Fruit fly (Drosophila melanogaster) whole organism, embryonic: ENCODE results near the gene CG43694.
A peak's percentile ranks its signal among the peaks of the same experiment; 100 is the strongest.

ENCODE experiments used
- Adf1 ChIP-seq: fragments of 200-800 bp; sonication (Bioruptor generic); IDR thresholded peaks from 2 replicates; pipeline ENCODE4 v1.3.6; 2022; ENCODE audit warnings: missing biosample characterization, missing genetic modification characterization
- Antp ChIP-seq: fragments of 200-800 bp; sonication (Bioruptor generic); optimal IDR thresholded peaks from 3 replicates; lab custom pipeline; 2016; ENCODE audit warnings: missing biosample characterization, missing genetic modification characterization
- CG10366 ChIP-seq: fragments of 200-800 bp; sonication (Bioruptor generic); IDR thresholded peaks from 2 replicates; pipeline ENCODE4 v1.3.6; 2022; ENCODE audit warnings: missing biosample characterization, missing genetic modification characterization
- CG10565 ChIP-seq: fragments of 200-800 bp; sonication (Bioruptor generic); optimal IDR thresholded peaks from 3 replicates; lab custom pipeline; 2016; ENCODE audit warnings: missing biosample characterization, mild to moderate bottlenecking, missing genetic modification characterization
- CG11695 ChIP-seq: fragments of 200-800 bp; sonication (Bioruptor generic); IDR thresholded peaks from 3 replicates; pipeline ENCODE4 v1.3.6; 2022; ENCODE audit warnings: missing biosample characterization, missing genetic modification characterization
- CG12659 ChIP-seq: fragments of 200-800 bp; sonication (Bioruptor generic); optimal IDR thresholded peaks from 3 replicates; lab custom pipeline; 2017; ENCODE audit warnings: mild to moderate bottlenecking, missing biosample characterization, missing genetic modification reagents, missing genetic modification characterization
- CG13287 ChIP-seq: fragments of 200-800 bp; sonication (Bioruptor generic); IDR thresholded peaks from 2 replicates; pipeline ENCODE4 v1.3.6; 2022; ENCODE audit warnings: missing biosample characterization, missing genetic modification characterization; ENCODE audit not compliant: partially characterized antibody
- CG2120 ChIP-seq: fragments of 200-800 bp; sonication (Bioruptor generic); optimal IDR thresholded peaks from 3 replicates; lab custom pipeline; 2016; ENCODE audit warnings: missing biosample characterization, missing genetic modification characterization
- CG31224 ChIP-seq: fragments of 200-800 bp; sonication (Bioruptor generic); IDR thresholded peaks from 2 replicates; pipeline ENCODE4 v1.3.6; 2022; ENCODE audit warnings: missing biosample characterization, missing genetic modification characterization
- CG34224 ChIP-seq: fragments of 200-800 bp; sonication (Bioruptor generic); IDR thresholded peaks from 3 replicates; pipeline ENCODE4 v1.3.6; 2022; ENCODE audit warnings: missing biosample characterization, missing genetic modification characterization; ENCODE audit not compliant: partially characterized antibody
- CG4707 ChIP-seq: fragments of 200-800 bp; sonication (Bioruptor generic); optimal IDR thresholded peaks from 2 replicates; lab custom pipeline; 2018; ENCODE audit warnings: missing biosample characterization, mild to moderate bottlenecking, missing genetic modification characterization, moderate library complexity
- CG6272 ChIP-seq: fragments of 200-800 bp; sonication (Bioruptor generic); IDR thresholded peaks from 2 replicates; pipeline ENCODE4 v1.3.6; 2022; ENCODE audit warnings: missing biosample characterization, missing genetic modification characterization
- CG8765 ChIP-seq: fragments of 200-800 bp; sonication (Bioruptor generic); IDR thresholded peaks from 2 replicates; pipeline ENCODE4 v1.3.6; 2022; ENCODE audit warnings: missing biosample characterization, missing genetic modification characterization
- CG8924 ChIP-seq: fragments of 200-800 bp; optimal IDR thresholded peaks from 3 replicates; lab custom pipeline; 2019; ENCODE audit warnings: missing biosample characterization, mild to moderate bottlenecking, missing genetic modification characterization, moderate library complexity
- Deaf1 ChIP-seq: fragments of 200-800 bp; optimal IDR thresholded peaks from 3 replicates; lab custom pipeline; 2019; ENCODE audit warnings: missing biosample characterization, mild to moderate bottlenecking, missing genetic modification characterization, moderate library complexity
- Eip74EF ChIP-seq, 2 experiments: fragments of 200-800 bp in 1 of 2; fragments of >200 bp in 1 of 2; sonication (Bioruptor generic) in 1 of 2; optimal IDR thresholded peaks; 2 replicates each; lab custom pipeline; 2017 to 2019; ENCODE audit warnings: missing biosample characterization in 2 of 2, missing genetic modification characterization in 2 of 2, mild to moderate bottlenecking in 1 of 2, moderate library complexity in 1 of 2
- HmgD ChIP-seq: fragments of 200-800 bp; sonication (Bioruptor generic); optimal IDR thresholded peaks from 3 replicates; lab custom pipeline; 2016; ENCODE audit warnings: missing biosample characterization, missing genetic modification characterization
- Hr3 ChIP-seq: fragments of 200-800 bp; sonication (Bioruptor generic); optimal IDR thresholded peaks from 3 replicates; lab custom pipeline; 2016; ENCODE audit warnings: missing biosample characterization, missing genetic modification characterization
- Hr51 ChIP-seq, 2 experiments: fragments of 200-800 bp; sonication (Bioruptor generic); optimal IDR thresholded peaks; 2 replicates in 1 of 2; 3 replicates in 1 of 2; lab custom pipeline; 2016 to 2018; ENCODE audit warnings: missing biosample characterization in 2 of 2, missing genetic modification characterization in 2 of 2, mild to moderate bottlenecking in 1 of 2, moderate library complexity in 1 of 2
- Hr78 ChIP-seq, 2 experiments: fragments of 200-800 bp in 1 of 2; fragments of >200 bp in 1 of 2; sonication (Bioruptor generic) in 1 of 2; optimal IDR thresholded peaks; 2 replicates each; lab custom pipeline; 2017 to 2019; ENCODE audit warnings: missing biosample characterization in 2 of 2, missing genetic modification characterization in 2 of 2, mild to moderate bottlenecking in 1 of 2, moderate library complexity in 1 of 2
- Jarid2 ChIP-seq: fragments of 200-800 bp; sonication (Bioruptor generic); optimal IDR thresholded peaks from 3 replicates; lab custom pipeline; 2017; ENCODE audit warnings: mild to moderate bottlenecking, missing biosample characterization, missing genetic modification reagents, missing genetic modification characterization
- NC2β ChIP-seq: fragments of 200-800 bp; sonication (Bioruptor generic); optimal IDR thresholded peaks from 2 replicates; lab custom pipeline; 2016; ENCODE audit warnings: missing biosample characterization, missing genetic modification characterization
- NK7.1 ChIP-seq: fragments of 200-800 bp; sonication (Bioruptor generic); optimal IDR thresholded peaks from 3 replicates; lab custom pipeline; 2016; ENCODE audit warnings: missing biosample characterization, missing genetic modification characterization
- Nf-YB ChIP-seq: fragments of 200-800 bp; sonication (Bioruptor generic); optimal IDR thresholded peaks from 3 replicates; lab custom pipeline; 2019; ENCODE audit warnings: missing biosample characterization, mild to moderate bottlenecking, missing genetic modification characterization, moderate library complexity
- Nf-YC ChIP-seq: fragments of 200-800 bp; optimal IDR thresholded peaks from 3 replicates; lab custom pipeline; 2019; ENCODE audit warnings: missing biosample characterization, mild to moderate bottlenecking, missing genetic modification characterization, moderate library complexity
- Ravus ChIP-seq: fragments of 200-800 bp; sonication (Bioruptor generic); IDR thresholded peaks from 2 replicates; pipeline ENCODE4 v1.3.6; 2022; ENCODE audit warnings: missing biosample characterization, missing genetic modification characterization
- Sox100B ChIP-seq: fragments of 200-800 bp; sonication (Bioruptor generic); optimal IDR thresholded peaks from 3 replicates; lab custom pipeline; 2018; ENCODE audit warnings: missing biosample characterization, mild to moderate bottlenecking, missing genetic modification characterization
- chinmo ChIP-seq: fragments of 200-800 bp; sonication (Bioruptor generic); IDR thresholded peaks from 4 replicates; pipeline ENCODE4 v1.3.6; 2022; ENCODE audit warnings: missing biosample characterization, missing genetic modification characterization; ENCODE audit not compliant: partially characterized antibody
- dmrt11E ChIP-seq: fragments of 200-800 bp; sonication (Bioruptor generic); optimal IDR thresholded peaks from 3 replicates; lab custom pipeline; 2018; ENCODE audit warnings: missing biosample characterization, mild to moderate bottlenecking, missing genetic modification characterization, moderate library complexity
- gsb-n ChIP-seq: fragments of 200-800 bp; sonication (Bioruptor generic); optimal IDR thresholded peaks from 3 replicates; lab custom pipeline; 2018; ENCODE audit warnings: missing biosample characterization, mild to moderate bottlenecking, missing genetic modification characterization
- p53 ChIP-seq: fragments of 200-800 bp; sonication (Bioruptor generic); optimal IDR thresholded peaks from 2 replicates; lab custom pipeline; 2016; ENCODE audit warnings: missing biosample characterization, missing genetic modification characterization
- prd ChIP-seq, 3 experiments: fragments of >200 bp in 2 of 3; fragments of 200-800 bp in 1 of 3; sonication (Bioruptor generic) in 1 of 3; optimal IDR thresholded peaks in 2 of 3; IDR thresholded peaks in 1 of 3; 2 replicates in 2 of 3; 3 replicates in 1 of 3; pipeline versions ENCODE4 v1.3.6 to Lab custom; 2017 to 2022; ENCODE audit warnings: missing biosample characterization in 1 of 3, missing genetic modification characterization in 1 of 3
- pros ChIP-seq: fragments of 200-800 bp; sonication (Bioruptor generic); optimal IDR thresholded peaks from 3 replicates; lab custom pipeline; 2019; ENCODE audit warnings: missing biosample characterization, mild to moderate bottlenecking, missing genetic modification characterization, moderate library complexity
- sqz ChIP-seq: fragments of 200-800 bp; sonication (Bioruptor generic); optimal IDR thresholded peaks from 3 replicates; lab custom pipeline; 2018; ENCODE audit warnings: missing biosample characterization, mild to moderate bottlenecking, missing genetic modification characterization
- vvl ChIP-seq: fragments of 200-800 bp; sonication (Bioruptor generic); IDR thresholded peaks from 2 replicates; pipeline ENCODE4 v1.3.6; 2022; ENCODE audit warnings: missing biosample characterization, missing genetic modification characterization
- yki ChIP-seq: fragments of >200 bp; optimal IDR thresholded peaks from 3 replicates; lab custom pipeline; 2018

Gene CG43694

dm6 chr3R:23431355-23431754 lies 5.5 kb upstream of the CG43694 start:
- TF ChIP-seq CG8924 (no peak), Deaf1 (tag; lab: Kevin White, UChicago) (peak; percentile 8), prd (optimal IDR thresholded peaks at IDR 0.05; lab: Kevin White, UChicago) (no peak), prd (GFP tag; IDR thresholded peaks at IDR 0.05; lab: Robert Waterston, UW) (no peak), Antp (GFP tag; lab: Kevin White, UChicago) (no peak), Eip74EF (GFP tag; optimal IDR thresholded peaks at IDR 0.05; lab: Kevin White, UChicago) (peak in 1 of 2 experiments; percentile 21), CG13287 (GFP tag; lab: Robert Waterston, UW) (0 out of 2 replicates have a peak, but pooled peaks have one; percentile 14), sqz (GFP tag; lab: Kevin White, UChicago) (peak; percentile 16), CG10565 (GFP tag; lab: Kevin White, UChicago) (no peak), CG31224 (GFP tag; lab: Robert Waterston, UW) (no peak), Jarid2 (GFP tag; lab: Kevin White, UChicago) (peak; percentile 39), Adf1 (GFP tag; lab: Robert Waterston, UW) (peak; percentile 75), chinmo (GFP tag; lab: Robert Waterston, UW) (peak; percentile 76; the same call in 1 of the 4 replicates)

- TF ChIP-seq CG6272 (no peak), Ravus (no peak), CG34224 (GFP tag; lab: Robert Waterston, UW) (no peak), Hr51 (GFP tag; optimal IDR thresholded peaks at IDR 0.05; lab: Kevin White, UChicago) (no peak), Hr78 (GFP tag; optimal IDR thresholded peaks at IDR 0.05; lab: Kevin White, UChicago) (no peak), CG4707 (GFP tag; lab: Kevin White, UChicago) (no peak), HmgD (GFP tag; lab: Kevin White, UChicago) (no peak), pros (GFP tag; lab: Kevin White, UChicago) (no peak), vvl (GFP tag; lab: Robert Waterston, UW) (no peak), yki (lab: Kevin White, UChicago) (no peak), gsb-n (tag; lab: Kevin White, UChicago) (no peak), NC2β (GFP tag; lab: Kevin White, UChicago) (no peak), p53 (GFP tag; lab: Kevin White, UChicago) (no peak), CG10366 (no peak), Sox100B (GFP tag; lab: Kevin White, UChicago) (no peak), CG12659 (GFP tag; lab: Kevin White, UChicago) (no peak), CG11695 (no peak), NK7.1 (GFP tag; lab: Kevin White, UChicago) (no peak), CG8765 (GFP tag; lab: Robert Waterston, UW) (no peak)
Observed at dm6 chr3R:23425107-23425506, 722 bp downstream of the CG43694 start.

- TF ChIP-seq dmrt11E (tag; lab: Kevin White, UChicago) (no peak), Hr3 (no peak), CG2120 (GFP tag; lab: Kevin White, UChicago) (no peak), Nf-YB (GFP tag; lab: Kevin White, UChicago) (peak; percentile 58), Nf-YC (tag; lab: Kevin White, UChicago) (peak; percentile 63), vvl (GFP tag; lab: Robert Waterston, UW) (peak; percentile 62; the same call in 1 of the 2 replicates)
Observed at dm6 chr3R:23421925-23422324, 3.9 kb downstream of the CG43694 start.
